Worm (Caenorhabditis elegans): Measurements from ENCODE around the gene sri-28.

DNA sequence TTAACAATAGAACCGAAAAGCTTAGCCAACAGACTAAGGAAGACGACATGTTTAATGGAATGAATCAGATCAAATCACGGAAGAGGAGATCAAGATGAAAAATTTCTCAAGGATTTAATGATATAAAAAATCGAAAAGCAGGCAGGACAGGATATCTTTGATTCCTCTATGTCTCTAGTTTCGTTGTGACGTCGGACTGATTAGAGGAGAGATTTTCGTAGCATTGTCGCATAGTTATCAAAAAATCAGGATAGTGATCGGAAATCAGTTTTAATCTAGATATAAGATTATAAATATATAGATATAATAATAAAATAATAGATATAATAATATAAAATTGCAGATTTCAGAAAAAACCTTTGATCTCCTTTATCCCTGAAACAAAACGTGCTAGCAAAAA is 5.1 kb upstream of the sri-28 start, which contains the start of gene B0454.8:
- TF ChIP-seq fos-1 (tag; optimal IDR thresholded peaks at IDR 0.05) (no peak), ZK546.5 (tag; optimal IDR thresholded peaks at IDR 0.05) (no peak), nhr-6 (tag; optimal IDR thresholded peaks at IDR 0.05) (no peak), unc-39 (tag; optimal IDR thresholded peaks at IDR 0.05) (no peak), egl-27 (tag; optimal IDR thresholded peaks at IDR 0.05) (no peak)

All from whole organism, L2 larva.